Fruit fly (Drosophila melanogaster) whole organism, embryonic: ENCODE measurements around the gene neur.

Experiments
- Ada2b ChIP-seq: fragments of 200-800 bp; sonication (Bioruptor generic); IDR thresholded peaks from 2 replicates; pipeline ENCODE4 v1.3.6; 2022; ENCODE audit warnings: missing biosample characterization, missing genetic modification characterization
- B-H2 ChIP-seq: fragments of 200-800 bp; sonication (Bioruptor generic); optimal IDR thresholded peaks from 2 replicates; lab custom pipeline; 2018; ENCODE audit warnings: missing biosample characterization, mild to moderate bottlenecking, missing genetic modification characterization
- CG10267 ChIP-seq: fragments of 200-800 bp; sonication (Bioruptor generic); optimal IDR thresholded peaks from 2 replicates; lab custom pipeline; 2018; ENCODE audit warnings: missing biosample characterization, mild to moderate bottlenecking, missing genetic modification characterization, moderate library complexity
- CG10979 ChIP-seq: fragments of 200-800 bp; sonication (Bioruptor generic); optimal IDR thresholded peaks from 2 replicates; lab custom pipeline; 2018; ENCODE audit warnings: missing biosample characterization, mild to moderate bottlenecking, missing genetic modification characterization, moderate library complexity
- CG12155 ChIP-seq: fragments of 200-800 bp; sonication (Bioruptor generic); optimal IDR thresholded peaks from 3 replicates; lab custom pipeline; 2016; ENCODE audit warnings: missing biosample characterization, missing genetic modification characterization
- CG13424 ChIP-seq: fragments of 200-800 bp; sonication (Bioruptor generic); optimal IDR thresholded peaks from 2 replicates; lab custom pipeline; 2019; ENCODE audit warnings: missing biosample characterization, mild to moderate bottlenecking, missing genetic modification characterization, moderate library complexity
- CG14441 ChIP-seq: fragments of 200-800 bp; sonication (Bioruptor generic); IDR thresholded peaks from 2 replicates; pipeline ENCODE4 v1.3.6; 2022; ENCODE audit warnings: missing biosample characterization, missing genetic modification characterization
- CG15696 ChIP-seq: fragments of 200-800 bp; sonication (Bioruptor generic); optimal IDR thresholded peaks from 2 replicates; lab custom pipeline; 2019; ENCODE audit warnings: missing biosample characterization, mild to moderate bottlenecking, missing genetic modification characterization, moderate library complexity
- CG1603 ChIP-seq: fragments of 200-800 bp; sonication (Bioruptor generic); optimal IDR thresholded peaks from 2 replicates; lab custom pipeline; 2019; ENCODE audit warnings: missing biosample characterization, mild to moderate bottlenecking, missing genetic modification characterization, moderate library complexity
- CG16813 ChIP-seq: fragments of 200-800 bp; sonication (Bioruptor generic); IDR thresholded peaks from 3 replicates; pipeline ENCODE4 v1.3.6; 2022; ENCODE audit warnings: missing biosample characterization, missing genetic modification characterization; ENCODE audit not compliant: partially characterized antibody
- CG17912 ChIP-seq: fragments of 200-800 bp; sonication (Bioruptor generic); optimal IDR thresholded peaks from 2 replicates; lab custom pipeline; 2018; ENCODE audit warnings: missing biosample characterization, mild to moderate bottlenecking, missing genetic modification characterization
- CG2120 ChIP-seq: fragments of 200-800 bp; sonication (Bioruptor generic); optimal IDR thresholded peaks from 3 replicates; lab custom pipeline; 2016; ENCODE audit warnings: missing biosample characterization, missing genetic modification characterization
- CG2875 ChIP-seq: fragments of 200-800 bp; sonication (Bioruptor generic); optimal IDR thresholded peaks from 2 replicates; lab custom pipeline; 2017; ENCODE audit warnings: missing biosample characterization, mild to moderate bottlenecking, missing genetic modification characterization, missing genetic modification reagents
- CG3065 ChIP-seq: fragments of 200-800 bp; sonication (Bioruptor generic); optimal IDR thresholded peaks from 2 replicates; lab custom pipeline; 2016; ENCODE audit warnings: missing biosample characterization, missing genetic modification characterization
- CG3163 ChIP-seq: fragments of 200-800 bp; sonication (Bioruptor generic); optimal IDR thresholded peaks from 3 replicates; lab custom pipeline; 2016; ENCODE audit warnings: missing biosample characterization, missing genetic modification characterization
- CG33557 ChIP-seq: fragments of 200-800 bp; sonication (Bioruptor generic); optimal IDR thresholded peaks from 2 replicates; lab custom pipeline; 2019; ENCODE audit warnings: missing biosample characterization, mild to moderate bottlenecking, missing genetic modification characterization, moderate library complexity
- CG3847 ChIP-seq: fragments of 200-800 bp; sonication (Bioruptor generic); IDR thresholded peaks from 2 replicates; pipeline ENCODE4 v1.3.6; 2022; ENCODE audit warnings: missing biosample characterization, missing genetic modification characterization
- CG42726 ChIP-seq: fragments of 200-800 bp; sonication (Bioruptor generic); IDR thresholded peaks from 2 replicates; pipeline ENCODE4 v1.3.6; 2022; ENCODE audit warnings: missing biosample characterization, missing genetic modification characterization; ENCODE audit not compliant: partially characterized antibody
- CG8944 ChIP-seq: fragments of 200-800 bp; sonication (Bioruptor generic); optimal IDR thresholded peaks from 3 replicates; lab custom pipeline; 2016; ENCODE audit warnings: missing biosample characterization, missing genetic modification characterization
- Camta ChIP-seq: fragments of 200-800 bp; sonication (Bioruptor generic); optimal IDR thresholded peaks from 2 replicates; lab custom pipeline; 2016; ENCODE audit warnings: missing biosample characterization, missing genetic modification characterization
- Dek ChIP-seq: fragments of 200-800 bp; sonication (Bioruptor generic); optimal IDR thresholded peaks from 3 replicates; lab custom pipeline; 2019; ENCODE audit warnings: missing biosample characterization, mild to moderate bottlenecking, missing genetic modification characterization, moderate library complexity
- Dip2 ChIP-seq: fragments of 200-800 bp; sonication (Bioruptor generic); IDR thresholded peaks from 2 replicates; pipeline ENCODE4 v1.3.6; 2022; ENCODE audit warnings: missing biosample characterization, missing genetic modification characterization
- Doc2 ChIP-seq: fragments of 200-800 bp; sonication (Bioruptor generic); IDR thresholded peaks from 2 replicates; pipeline ENCODE4 v1.3.6; 2022; ENCODE audit warnings: missing biosample characterization, missing genetic modification characterization
- Doc3 ChIP-seq: fragments of 200-800 bp; sonication (Bioruptor generic); IDR thresholded peaks from 3 replicates; pipeline ENCODE4 v1.3.6; 2022; ENCODE audit warnings: missing biosample characterization, missing genetic modification characterization; ENCODE audit not compliant: partially characterized antibody
- HmgZ ChIP-seq: fragments of 200-800 bp; sonication (Bioruptor generic); optimal IDR thresholded peaks from 2 replicates; lab custom pipeline; 2018; ENCODE audit warnings: missing biosample characterization, mild to moderate bottlenecking, missing genetic modification characterization
- Lhr ChIP-seq: fragments of 200-800 bp; sonication (Bioruptor generic); optimal IDR thresholded peaks from 3 replicates; lab custom pipeline; 2017; ENCODE audit warnings: mild to moderate bottlenecking, missing biosample characterization, missing genetic modification reagents, missing genetic modification characterization
- MTF-1 ChIP-seq: fragments of 200-800 bp; sonication (Bioruptor generic); optimal IDR thresholded peaks from 2 replicates; lab custom pipeline; 2018; ENCODE audit warnings: missing biosample characterization, mild to moderate bottlenecking, missing genetic modification characterization, borderline replicate concordance
- Mes4 ChIP-seq: fragments of 200-800 bp; sonication (Bioruptor generic); optimal IDR thresholded peaks from 2 replicates; lab custom pipeline; 2016; ENCODE audit warnings: missing biosample characterization, missing genetic modification characterization
- NC2β ChIP-seq: fragments of 200-800 bp; sonication (Bioruptor generic); optimal IDR thresholded peaks from 2 replicates; lab custom pipeline; 2016; ENCODE audit warnings: missing biosample characterization, missing genetic modification characterization
- Ravus ChIP-seq: fragments of 200-800 bp; sonication (Bioruptor generic); IDR thresholded peaks from 2 replicates; pipeline ENCODE4 v1.3.6; 2022; ENCODE audit warnings: missing biosample characterization, missing genetic modification characterization
- Sox102F ChIP-seq: fragments of 200-800 bp; sonication (Bioruptor generic); optimal IDR thresholded peaks from 2 replicates; lab custom pipeline; 2018; ENCODE audit warnings: missing biosample characterization, mild to moderate bottlenecking, missing genetic modification characterization, moderate library complexity
- ash1 ChIP-seq: fragments of 200-800 bp; sonication (Bioruptor generic); optimal IDR thresholded peaks from 2 replicates; lab custom pipeline; 2018; ENCODE audit warnings: missing biosample characterization, mild to moderate bottlenecking, missing genetic modification characterization
- bcd ChIP-seq: fragments of 200-800 bp; sonication (Bioruptor generic); optimal IDR thresholded peaks from 2 replicates; lab custom pipeline; 2017; ENCODE audit warnings: missing biosample characterization, mild to moderate bottlenecking, missing genetic modification characterization
- bowl ChIP-seq: fragments of 200-800 bp; sonication (Bioruptor generic); IDR thresholded peaks from 2 replicates; pipeline ENCODE4 v1.3.6; 2022; ENCODE audit warnings: missing biosample characterization, missing genetic modification characterization
- esg ChIP-seq: fragments of 200-800 bp; sonication (Bioruptor generic); conservative IDR thresholded peaks from 2 replicates; pipeline ENCODE4 v1.3.6; 2022; ENCODE audit warnings: missing biosample characterization, missing genetic modification characterization
- ewg ChIP-seq: fragments of 200-800 bp; sonication (Bioruptor generic); optimal IDR thresholded peaks from 3 replicates; lab custom pipeline; 2017; ENCODE audit warnings: mild to moderate bottlenecking, missing biosample characterization, missing genetic modification reagents, missing genetic modification characterization
- fru ChIP-seq: fragments of >200 bp; optimal IDR thresholded peaks from 2 replicates; lab custom pipeline; 2017
- gfzf ChIP-seq: fragments of 200-800 bp; sonication (Bioruptor generic); optimal IDR thresholded peaks from 2 replicates; lab custom pipeline; 2016; ENCODE audit warnings: missing biosample characterization, mild to moderate bottlenecking, missing genetic modification characterization, moderate library complexity
- grn ChIP-seq: fragments of 200-800 bp; sonication (Bioruptor generic); optimal IDR thresholded peaks from 3 replicates; lab custom pipeline; 2017; ENCODE audit warnings: missing biosample characterization, missing genetic modification characterization
- ham ChIP-seq: fragments of 200-800 bp; sonication (Bioruptor generic); IDR thresholded peaks from 2 replicates; pipeline ENCODE4 v1.3.6; 2022; ENCODE audit warnings: missing biosample characterization, missing genetic modification characterization
- hbn ChIP-seq: fragments of 200-800 bp; sonication (Bioruptor generic); IDR thresholded peaks from 2 replicates; pipeline ENCODE4 v1.3.6; 2022; ENCODE audit warnings: missing biosample characterization, missing genetic modification characterization; ENCODE audit not compliant: partially characterized antibody
- nmo ChIP-seq: fragments of 200-800 bp; sonication (Bioruptor generic); optimal IDR thresholded peaks from 2 replicates; lab custom pipeline; 2018; ENCODE audit warnings: missing biosample characterization, mild to moderate bottlenecking, missing genetic modification characterization, moderate library complexity
- onecut ChIP-seq: fragments of 200-800 bp; sonication (Bioruptor generic); IDR thresholded peaks from 2 replicates; pipeline ENCODE4 v1.3.6; 2022; ENCODE audit warnings: missing biosample characterization, missing genetic modification characterization
- sens-2 ChIP-seq: fragments of 200-800 bp; sonication (Bioruptor generic); IDR thresholded peaks from 2 replicates; pipeline ENCODE4 v1.3.6; 2022; ENCODE audit warnings: missing biosample characterization, missing genetic modification characterization
- seq ChIP-seq: fragments of 200-800 bp; sonication (Bioruptor generic); IDR thresholded peaks from 2 replicates; pipeline ENCODE4 v1.3.6; 2022; ENCODE audit warnings: missing biosample characterization, missing genetic modification characterization
- sima ChIP-seq: fragments of 200-800 bp; sonication (Bioruptor generic); optimal IDR thresholded peaks from 2 replicates; lab custom pipeline; 2016; ENCODE audit warnings: missing biosample characterization, missing genetic modification characterization
- slbo ChIP-seq: fragments of 200-800 bp; sonication (Bioruptor generic); IDR thresholded peaks from 2 replicates; pipeline ENCODE4 v1.3.6; 2022; ENCODE audit warnings: missing biosample characterization, missing genetic modification characterization
- sob ChIP-seq: fragments of 200-800 bp; sonication (Bioruptor generic); IDR thresholded peaks from 2 replicates; pipeline ENCODE4 v1.3.6; 2022; ENCODE audit warnings: missing biosample characterization, missing genetic modification characterization
- stwl ChIP-seq: fragments of 200-800 bp; sonication (Bioruptor generic); optimal IDR thresholded peaks from 3 replicates; lab custom pipeline; 2018; ENCODE audit warnings: missing biosample characterization, mild to moderate bottlenecking, missing genetic modification characterization, moderate library complexity
- tin ChIP-seq: fragments of 200-800 bp; sonication (Bioruptor generic); optimal IDR thresholded peaks from 3 replicates; lab custom pipeline; 2016; ENCODE audit warnings: missing biosample characterization, missing genetic modification characterization
- zfh2 ChIP-seq: fragments of 200-800 bp; sonication (Bioruptor generic); optimal IDR thresholded peaks from 2 replicates; lab custom pipeline; 2016; ENCODE audit warnings: missing biosample characterization, missing genetic modification characterization

neur gene

dm6 chr3R:9038652-9039051 is 619 bp downstream of the neur start, which contains the start of gene hyx (continued):
- peak; percentile 41 for TF ChIP-seq Dek (tag; lab: Kevin White, UChicago)
- TF ChIP-seq Sox102F: no peak
- TF ChIP-seq ham (GFP tag; lab: Robert Waterston, UW): no peak
- peak; percentile 54 for TF ChIP-seq zfh2
- TF ChIP-seq CG14441: 0 out of 2 replicates have a peak, but pooled peaks have one; percentile 29
- no peak for TF ChIP-seq Dip2 (GFP tag; lab: Robert Waterston, UW)
- TF ChIP-seq hbn (GFP tag; lab: Robert Waterston, UW): peak; percentile 84
- TF ChIP-seq CG2875 (GFP tag; lab: Kevin White, UChicago): no peak
- TF ChIP-seq ewg: no peak
- TF ChIP-seq CG3065 (GFP tag; lab: Kevin White, UChicago): no peak
- TF ChIP-seq Lhr: no peak
- TF ChIP-seq onecut: no peak
- peak; percentile 47 for TF ChIP-seq tin (GFP tag; lab: Kevin White, UChicago)
- TF ChIP-seq Ada2b (GFP tag; lab: Robert Waterston, UW): no peak
- TF ChIP-seq CG8944 (GFP tag; lab: Kevin White, UChicago): no peak
- TF ChIP-seq CG3847 (GFP tag; lab: Robert Waterston, UW): peak; percentile 25; the same call in 1 of the 2 replicates
- TF ChIP-seq bcd (GFP tag; lab: Kevin White, UChicago): peak; percentile 43
- TF ChIP-seq CG3163 (GFP tag; lab: Kevin White, UChicago): no peak
- TF ChIP-seq Mes4 (GFP tag; lab: Kevin White, UChicago): no peak
- peak; percentile 77 for TF ChIP-seq CG2120 (GFP tag; lab: Kevin White, UChicago)
- TF ChIP-seq nmo (GFP tag; lab: Kevin White, UChicago): peak; percentile 27
- no peak for TF ChIP-seq Ravus
- no peak for TF ChIP-seq bowl (GFP tag; lab: Robert Waterston, UW)
- peak; percentile 38 for TF ChIP-seq CG33557 (GFP tag; lab: Kevin White, UChicago)
- no peak for TF ChIP-seq CG17912 (GFP tag; lab: Kevin White, UChicago)
- peak; percentile 60 for TF ChIP-seq B-H2
- no peak for TF ChIP-seq MTF-1
- peak; percentile 88 for TF ChIP-seq Doc3 (GFP tag; lab: Robert Waterston, UW)
- TF ChIP-seq sens-2: no peak
- no peak for TF ChIP-seq ash1 (GFP tag; lab: Kevin White, UChicago)
- peak; percentile 17 for TF ChIP-seq NC2β (GFP tag; lab: Kevin White, UChicago)
- peak; percentile 47 for TF ChIP-seq Camta
- TF ChIP-seq gfzf: no peak
- TF ChIP-seq CG1603 (tag; lab: Kevin White, UChicago): peak; percentile 62
- peak; percentile 87 for TF ChIP-seq CG12155 (GFP tag; lab: Kevin White, UChicago)
- no peak for TF ChIP-seq sima (GFP tag; lab: Kevin White, UChicago)
- TF ChIP-seq seq: no peak
- peak; percentile 72; the same call in 2 of the 3 replicates for TF ChIP-seq CG16813
- TF ChIP-seq slbo (GFP tag; lab: Robert Waterston, UW): peak; percentile 62; the same call in 1 of the 2 replicates
- TF ChIP-seq Doc2 (GFP tag; lab: Robert Waterston, UW): no peak
- TF ChIP-seq CG10267 (tag; lab: Kevin White, UChicago): peak; percentile 53
- TF ChIP-seq stwl (tag; lab: Kevin White, UChicago): peak; percentile 45
- TF ChIP-seq CG13424 (tag; lab: Kevin White, UChicago): peak; percentile 52
- TF ChIP-seq sob (GFP tag; lab: Robert Waterston, UW): peak; percentile 61; the same call in 1 of the 2 replicates
- no peak for TF ChIP-seq esg (GFP tag; lab: Robert Waterston, UW)
- TF ChIP-seq fru: no peak
- TF ChIP-seq HmgZ (tag; lab: Kevin White, UChicago): peak; percentile 61
- peak; percentile 92 for TF ChIP-seq grn (GFP tag; lab: Kevin White, UChicago)
- peak; percentile 3 for TF ChIP-seq CG15696 (tag; lab: Kevin White, UChicago)
- TF ChIP-seq CG10979: peak; percentile 26
- TF ChIP-seq CG42726 (GFP tag; lab: Robert Waterston, UW): no peak
